Fruit fly (Drosophila melanogaster) Kc167 (cell line): Measurements from ENCODE around the gene HemK1.

Source experiments
- Myc ChIP-seq: fragments of >200 bp; optimal IDR thresholded peaks from 2 replicates; lab custom pipeline; 2017; ENCODE audit warnings: missing external identifiers
- Sin3A ChIP-seq: fragments of >200 bp; optimal IDR thresholded peaks from 2 replicates; lab custom pipeline; 2018; ENCODE audit warnings: missing external identifiers
- h ChIP-seq: fragments of >200 bp; optimal IDR thresholded peaks from 3 replicates; lab custom pipeline; 2018; ENCODE audit warnings: missing external identifiers
- psq ChIP-seq: fragments of >200 bp; optimal IDR thresholded peaks from 2 replicates; lab custom pipeline; 2017; ENCODE audit warnings: missing external identifiers
- ttk ChIP-seq: sonication (Bioruptor generic); optimal IDR thresholded peaks from 2 replicates; lab custom pipeline; 2017; ENCODE audit warnings: missing external identifiers

dm6 chr2L:6498448-6498847, 30.9 kb upstream of the HemK1 start, which contains the start of gene CG31637:
- TF ChIP-seq Myc (no peak), Sin3A (lab: Kevin White, UChicago) (no peak), h (lab: Kevin White, UChicago) (no peak), psq (lab: Kevin White, UChicago) (no peak), ttk (lab: Kevin White, UChicago) (no peak)
